Worm (Caenorhabditis elegans): ENCODE measurements around the gene pgam-5.

DNA sequence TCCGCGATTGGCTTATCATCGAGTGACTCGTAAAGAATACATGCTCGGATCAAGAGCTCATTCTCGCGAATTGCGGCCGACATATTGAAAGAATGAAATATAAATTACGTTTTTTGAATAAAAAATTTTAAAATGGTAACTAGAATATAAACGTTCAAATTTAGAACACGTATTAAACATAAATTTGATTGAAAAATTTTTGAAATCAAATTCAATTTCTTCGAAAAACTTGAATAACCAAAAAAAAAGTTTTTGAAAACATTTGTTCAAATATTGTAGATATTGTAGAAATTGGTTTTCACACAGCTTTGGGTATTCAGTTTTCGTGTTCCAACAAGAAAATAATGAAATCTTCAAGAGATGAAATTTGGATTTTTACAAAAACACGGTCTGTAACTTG lies 50.5 kb downstream of the pgam-5 start, which contains the start of gene fbxa-224:
- TF ChIP-seq F52B5.7 (tag; optimal IDR thresholded peaks at IDR 0.05) (no peak), ama-1 (optimal IDR thresholded peaks at IDR 0.05) (no peak), ama-1 (GFP tag; optimal IDR thresholded peaks at IDR 0.05) (no peak), snpc-4 (GFP tag; optimal IDR thresholded peaks at IDR 0.05) (no peak), snpc-4 (tag; optimal IDR thresholded peaks at IDR 0.05) (no peak), snpc-3.4 (tag; optimal IDR thresholded peaks at IDR 0.05) (no peak), hrde-1 (tag; optimal IDR thresholded peaks at IDR 0.05; ENCODE audit: borderline replicate concordance) (no peak)
